Fruit fly (Drosophila melanogaster): ENCODE results near the gene Tango5.

- TF ChIP-seq Myc (optimal IDR thresholded peaks at IDR 0.05) (no peak), psq (optimal IDR thresholded peaks at IDR 0.05) (no peak), h (optimal IDR thresholded peaks at IDR 0.05) (no peak), Sin3A (optimal IDR thresholded peaks at IDR 0.05) (no peak), ttk (optimal IDR thresholded peaks at IDR 0.05) (no peak), insv (optimal IDR thresholded peaks at IDR 0.05) (no peak)
These were observed 44.9 kb downstream of the Tango5 start for dm6 chrX:10719280-10719679.
